Fruit fly (Drosophila melanogaster) whole organism, embryonic: ENCODE data around the gene Acn.

Experiments
- Atf3 ChIP-seq: fragments of 200-800 bp; sonication (Bioruptor generic); optimal IDR thresholded peaks from 3 replicates; lab custom pipeline; 2016; ENCODE audit warnings: missing biosample characterization, missing genetic modification characterization
- BEAF-32 ChIP-seq: fragments of 200-800 bp; sonication (Bioruptor generic); optimal IDR thresholded peaks from 3 replicates; lab custom pipeline; 2017; ENCODE audit warnings: missing biosample characterization, missing genetic modification characterization, mild to moderate bottlenecking, moderate library complexity, missing genetic modification reagents
- Bgb ChIP-seq: fragments of 200-800 bp; sonication (Bioruptor generic); IDR thresholded peaks from 2 replicates; pipeline ENCODE4 v1.3.6; 2022; ENCODE audit warnings: missing biosample characterization, missing genetic modification characterization; ENCODE audit not compliant: partially characterized antibody
- CG10267 ChIP-seq: fragments of 200-800 bp; sonication (Bioruptor generic); optimal IDR thresholded peaks from 2 replicates; lab custom pipeline; 2018; ENCODE audit warnings: missing biosample characterization, mild to moderate bottlenecking, missing genetic modification characterization, moderate library complexity
- CG13624 ChIP-seq: fragments of 200-800 bp; sonication (Bioruptor generic); optimal IDR thresholded peaks from 2 replicates; lab custom pipeline; 2016; ENCODE audit warnings: missing biosample characterization, missing genetic modification characterization
- CG13894 ChIP-seq: fragments of 200-800 bp; sonication (Bioruptor generic); optimal IDR thresholded peaks from 3 replicates; lab custom pipeline; 2018; ENCODE audit warnings: missing biosample characterization, mild to moderate bottlenecking, missing genetic modification characterization, moderate library complexity
- CG14710 ChIP-seq: fragments of 200-800 bp; sonication (Bioruptor generic); optimal IDR thresholded peaks from 3 replicates; lab custom pipeline; 2019; ENCODE audit warnings: missing biosample characterization, mild to moderate bottlenecking, missing genetic modification characterization, moderate library complexity
- CG16779 ChIP-seq: fragments of 200-800 bp; sonication (Bioruptor generic); IDR thresholded peaks from 2 replicates; pipeline ENCODE4 v1.3.6; 2022; ENCODE audit warnings: missing biosample characterization, missing genetic modification characterization
- CG16813 ChIP-seq: fragments of 200-800 bp; sonication (Bioruptor generic); IDR thresholded peaks from 3 replicates; pipeline ENCODE4 v1.3.6; 2022; ENCODE audit warnings: missing biosample characterization, missing genetic modification characterization; ENCODE audit not compliant: partially characterized antibody
- CG16815 ChIP-seq: fragments of 200-800 bp; sonication (Bioruptor generic); optimal IDR thresholded peaks from 3 replicates; lab custom pipeline; 2017; ENCODE audit warnings: missing biosample characterization, mild to moderate bottlenecking, missing genetic modification characterization
- CG17829 ChIP-seq: fragments of 200-800 bp; optimal IDR thresholded peaks from 2 replicates; lab custom pipeline; 2019; ENCODE audit warnings: missing biosample characterization, mild to moderate bottlenecking, missing genetic modification characterization, moderate library complexity
- CG18599 ChIP-seq: fragments of 200-800 bp; sonication (Bioruptor generic); optimal IDR thresholded peaks from 3 replicates; lab custom pipeline; 2017; ENCODE audit warnings: missing biosample characterization, missing genetic modification characterization, mild to moderate bottlenecking, moderate library complexity, missing genetic modification reagents
- CG34224 ChIP-seq: fragments of 200-800 bp; sonication (Bioruptor generic); IDR thresholded peaks from 3 replicates; pipeline ENCODE4 v1.3.6; 2022; ENCODE audit warnings: missing biosample characterization, missing genetic modification characterization; ENCODE audit not compliant: partially characterized antibody
- CG34422 ChIP-seq: fragments of 200-800 bp; sonication (Bioruptor generic); IDR thresholded peaks from 3 replicates; pipeline ENCODE4 v1.3.6; 2022; ENCODE audit warnings: missing biosample characterization, missing genetic modification characterization
- CG3838 ChIP-seq: fragments of 200-800 bp; sonication (Bioruptor generic); optimal IDR thresholded peaks from 3 replicates; lab custom pipeline; 2016; ENCODE audit warnings: missing biosample characterization, missing genetic modification characterization
- CG42726 ChIP-seq: fragments of 200-800 bp; sonication (Bioruptor generic); IDR thresholded peaks from 2 replicates; pipeline ENCODE4 v1.3.6; 2022; ENCODE audit warnings: missing biosample characterization, missing genetic modification characterization; ENCODE audit not compliant: partially characterized antibody
- CG4617 ChIP-seq: fragments of 200-800 bp; sonication (Bioruptor generic); optimal IDR thresholded peaks from 3 replicates; lab custom pipeline; 2016; ENCODE audit warnings: missing biosample characterization, missing genetic modification characterization, borderline replicate concordance
- CG4707 ChIP-seq: fragments of 200-800 bp; sonication (Bioruptor generic); optimal IDR thresholded peaks from 2 replicates; lab custom pipeline; 2018; ENCODE audit warnings: missing biosample characterization, mild to moderate bottlenecking, missing genetic modification characterization, moderate library complexity
- CG9215 ChIP-seq: fragments of 200-800 bp; sonication (Bioruptor generic); IDR thresholded peaks from 2 replicates; pipeline ENCODE4 v1.3.6; 2022; ENCODE audit warnings: missing biosample characterization, missing genetic modification characterization
- Gug ChIP-seq: fragments of 200-800 bp; sonication (Bioruptor generic); IDR thresholded peaks from 4 replicates; pipeline ENCODE4 v1.3.6; 2022; ENCODE audit warnings: missing biosample characterization, missing genetic modification characterization
- H2.0 ChIP-seq: fragments of 200-800 bp; sonication (Bioruptor generic); IDR thresholded peaks from 2 replicates; pipeline ENCODE4 v1.3.6; 2022; ENCODE audit warnings: missing biosample characterization, missing genetic modification characterization
- Hr3 ChIP-seq: fragments of 200-800 bp; sonication (Bioruptor generic); optimal IDR thresholded peaks from 3 replicates; lab custom pipeline; 2016; ENCODE audit warnings: missing biosample characterization, missing genetic modification characterization
- MESR4 ChIP-seq: fragments of 200-800 bp; sonication (Bioruptor generic); optimal IDR thresholded peaks from 2 replicates; lab custom pipeline; 2018; ENCODE audit warnings: missing biosample characterization, mild to moderate bottlenecking, missing genetic modification characterization, moderate library complexity
- Nf-YA ChIP-seq: fragments of 200-800 bp; sonication (Bioruptor generic); IDR thresholded peaks from 2 replicates; pipeline ENCODE4 v1.3.6; 2022; ENCODE audit warnings: missing biosample characterization, missing genetic modification characterization
- Oli ChIP-seq: fragments of 200-800 bp; sonication (Bioruptor generic); optimal IDR thresholded peaks from 2 replicates; lab custom pipeline; 2018; ENCODE audit warnings: missing biosample characterization, mild to moderate bottlenecking, missing genetic modification characterization, moderate library complexity
- Opbp ChIP-seq: fragments of 200-800 bp; sonication (Bioruptor generic); IDR thresholded peaks from 3 replicates; pipeline ENCODE4 v1.3.6; 2022; ENCODE audit warnings: missing biosample characterization, missing genetic modification characterization; ENCODE audit not compliant: partially characterized antibody
- Sry-δ ChIP-seq: fragments of 200-800 bp; sonication (Bioruptor generic); optimal IDR thresholded peaks from 2 replicates; lab custom pipeline; 2016; ENCODE audit warnings: missing biosample characterization, missing genetic modification characterization
- amos ChIP-seq: fragments of 200-800 bp; sonication (Bioruptor generic); IDR thresholded peaks from 2 replicates; pipeline ENCODE4 v1.3.6; 2022; ENCODE audit warnings: missing biosample characterization, missing genetic modification characterization; ENCODE audit not compliant: partially characterized antibody
- btn ChIP-seq: fragments of 200-800 bp; sonication (Bioruptor generic); optimal IDR thresholded peaks from 2 replicates; lab custom pipeline; 2016; ENCODE audit warnings: missing biosample characterization, missing genetic modification characterization
- chm ChIP-seq: fragments of 200-800 bp; sonication (Bioruptor generic); IDR thresholded peaks from 2 replicates; pipeline ENCODE4 v1.3.6; 2022; ENCODE audit warnings: missing biosample characterization, missing genetic modification characterization
- crol ChIP-seq: fragments of 200-800 bp; sonication (Bioruptor generic); IDR thresholded peaks from 2 replicates; pipeline ENCODE4 v1.3.6; 2022; ENCODE audit warnings: missing biosample characterization, missing genetic modification characterization
- cwo ChIP-seq: fragments of 200-800 bp; sonication (Bioruptor generic); optimal IDR thresholded peaks from 3 replicates; lab custom pipeline; 2017; ENCODE audit warnings: missing biosample characterization, missing genetic modification characterization, mild to moderate bottlenecking, moderate library complexity, missing genetic modification reagents
- danr ChIP-seq: fragments of 200-800 bp; sonication (Bioruptor generic); IDR thresholded peaks from 2 replicates; pipeline ENCODE4 v1.3.6; 2022; ENCODE audit warnings: missing biosample characterization, missing genetic modification characterization
- dmrt11E ChIP-seq: fragments of 200-800 bp; sonication (Bioruptor generic); optimal IDR thresholded peaks from 3 replicates; lab custom pipeline; 2018; ENCODE audit warnings: missing biosample characterization, mild to moderate bottlenecking, missing genetic modification characterization, moderate library complexity
- en ChIP-seq: fragments of 200-800 bp; sonication (Bioruptor generic); optimal IDR thresholded peaks from 2 replicates; lab custom pipeline; 2016; ENCODE audit warnings: missing biosample characterization, missing genetic modification characterization
- fd102C ChIP-seq: fragments of 200-800 bp; sonication (Bioruptor generic); optimal IDR thresholded peaks from 2 replicates; lab custom pipeline; 2018; ENCODE audit warnings: missing biosample characterization, mild to moderate bottlenecking, missing genetic modification characterization, moderate library complexity
- gsb-n ChIP-seq: fragments of 200-800 bp; sonication (Bioruptor generic); optimal IDR thresholded peaks from 3 replicates; lab custom pipeline; 2018; ENCODE audit warnings: missing biosample characterization, mild to moderate bottlenecking, missing genetic modification characterization
- ham ChIP-seq: fragments of 200-800 bp; sonication (Bioruptor generic); IDR thresholded peaks from 2 replicates; pipeline ENCODE4 v1.3.6; 2022; ENCODE audit warnings: missing biosample characterization, missing genetic modification characterization
- hb ChIP-seq: fragments of 200-800 bp; sonication (Bioruptor generic); IDR thresholded peaks from 3 replicates; pipeline ENCODE4 v1.3.6; 2022; ENCODE audit warnings: missing biosample characterization, missing genetic modification characterization; ENCODE audit not compliant: partially characterized antibody
- hbn ChIP-seq: fragments of 200-800 bp; sonication (Bioruptor generic); IDR thresholded peaks from 2 replicates; pipeline ENCODE4 v1.3.6; 2022; ENCODE audit warnings: missing biosample characterization, missing genetic modification characterization; ENCODE audit not compliant: partially characterized antibody
- inv ChIP-seq: fragments of 200-800 bp; sonication (Bioruptor generic); IDR thresholded peaks from 2 replicates; pipeline ENCODE4 v1.3.6; 2022; ENCODE audit warnings: missing biosample characterization, missing genetic modification characterization; ENCODE audit not compliant: partially characterized antibody
- ranshi ChIP-seq: fragments of 200-800 bp; sonication (Bioruptor generic); IDR thresholded peaks from 2 replicates; pipeline ENCODE4 v1.3.6; 2022; ENCODE audit warnings: missing biosample characterization, missing genetic modification characterization
- row ChIP-seq: fragments of 200-800 bp; sonication (Bioruptor generic); IDR thresholded peaks from 3 replicates; pipeline ENCODE4 v1.3.6; 2022; ENCODE audit warnings: missing biosample characterization, missing genetic modification characterization
- run ChIP-seq: fragments of 200-800 bp; sonication (Bioruptor generic); optimal IDR thresholded peaks from 3 replicates; lab custom pipeline; 2018; ENCODE audit warnings: missing biosample characterization, mild to moderate bottlenecking, missing genetic modification characterization
- sna ChIP-seq: fragments of 200-800 bp; sonication (Bioruptor generic); IDR thresholded peaks from 2 replicates; pipeline ENCODE4 v1.3.6; 2022; ENCODE audit warnings: missing biosample characterization, missing genetic modification characterization; ENCODE audit not compliant: partially characterized antibody
- sqz ChIP-seq: fragments of 200-800 bp; sonication (Bioruptor generic); optimal IDR thresholded peaks from 3 replicates; lab custom pipeline; 2018; ENCODE audit warnings: missing biosample characterization, mild to moderate bottlenecking, missing genetic modification characterization
- trem ChIP-seq: fragments of 200-800 bp; optimal IDR thresholded peaks from 3 replicates; lab custom pipeline; 2019; ENCODE audit warnings: missing biosample characterization, mild to moderate bottlenecking, missing genetic modification characterization, moderate library complexity
- unc-4 ChIP-seq: fragments of 200-800 bp; sonication (Bioruptor generic); IDR thresholded peaks from 2 replicates; pipeline ENCODE4 v1.3.6; 2022; ENCODE audit warnings: missing biosample characterization, missing genetic modification characterization; ENCODE audit not compliant: partially characterized antibody
- vnd ChIP-seq: fragments of 200-800 bp; sonication (Bioruptor generic); IDR thresholded peaks from 3 replicates; pipeline ENCODE4 v1.3.6; 2022; ENCODE audit warnings: missing biosample characterization, missing genetic modification characterization; ENCODE audit not compliant: partially characterized antibody

Acn gene

DNA sequence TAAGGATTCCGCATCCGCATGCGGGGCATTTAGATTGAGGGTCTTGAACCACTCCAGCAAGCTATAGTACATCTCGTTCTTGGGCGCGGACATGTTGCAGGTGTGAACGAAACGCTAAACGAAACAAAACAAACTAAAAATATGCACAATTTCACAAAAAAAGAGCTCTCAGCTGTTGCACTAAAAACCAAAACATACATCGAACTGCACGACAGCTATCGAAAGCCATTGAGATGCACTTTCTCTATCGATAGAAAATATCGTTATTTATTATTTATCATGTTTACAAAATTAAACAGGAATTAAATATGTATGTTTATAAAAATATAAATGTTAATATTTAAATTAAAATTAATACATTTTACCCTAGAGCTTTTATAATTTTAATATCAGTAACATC is 11.9 kb upstream of the Acn start, which contains the start of gene hook (continued):
- no peak for TF ChIP-seq CG16779 (GFP tag; lab: Robert Waterston, UW)
- no peak for TF ChIP-seq H2.0 (GFP tag; lab: Robert Waterston, UW)
- peak; percentile 73; the same call in 2 of the 3 replicates for TF ChIP-seq Opbp
- no peak for TF ChIP-seq ham (GFP tag; lab: Robert Waterston, UW)
- TF ChIP-seq CG34224 (GFP tag; lab: Robert Waterston, UW) = peak; percentile 70
- TF ChIP-seq CG17829 (tag; lab: Kevin White, UChicago) = no peak
- no peak for TF ChIP-seq CG4707
- no peak for TF ChIP-seq Oli (tag; lab: Kevin White, UChicago)
- TF ChIP-seq MESR4 = peak; percentile 45
- TF ChIP-seq Atf3 = no peak
- TF ChIP-seq ranshi (GFP tag; lab: Robert Waterston, UW) = no peak
- TF ChIP-seq Nf-YA (GFP tag; lab: Robert Waterston, UW) = no peak
- no peak for TF ChIP-seq Hr3 (GFP tag; lab: Kevin White, UChicago)
- no peak for TF ChIP-seq crol (GFP tag; lab: Robert Waterston, UW)
- TF ChIP-seq gsb-n = no peak
- peak; percentile 67 for TF ChIP-seq inv
- TF ChIP-seq chm (GFP tag; lab: Robert Waterston, UW) = no peak
- TF ChIP-seq CG3838 (GFP tag; lab: Kevin White, UChicago) = no peak
- TF ChIP-seq Gug (GFP tag; lab: Robert Waterston, UW) = no peak
- TF ChIP-seq vnd (GFP tag; lab: Robert Waterston, UW) = peak; percentile 64
- no peak for TF ChIP-seq run (tag; lab: Kevin White, UChicago)
- peak; percentile 22 for TF ChIP-seq CG4617
- peak; percentile 15 for TF ChIP-seq CG14710
- TF ChIP-seq sqz (GFP tag; lab: Kevin White, UChicago) = no peak
- no peak for TF ChIP-seq en (GFP tag; lab: Kevin White, UChicago)
- TF ChIP-seq hbn (GFP tag; lab: Robert Waterston, UW) = peak; percentile 75
- peak; percentile 61 for TF ChIP-seq Sry-δ
- no peak for TF ChIP-seq fd102C (GFP tag; lab: Kevin White, UChicago)
- TF ChIP-seq CG16815 = no peak
- TF ChIP-seq danr (GFP tag; lab: Robert Waterston, UW) = no peak
- TF ChIP-seq cwo (GFP tag; lab: Kevin White, UChicago) = no peak
- TF ChIP-seq CG10267 = peak; percentile 22
- TF ChIP-seq CG34422 (GFP tag; lab: Robert Waterston, UW) = no peak
- peak; percentile 49; the same call in 2 of the 3 replicates for TF ChIP-seq row (GFP tag; lab: Robert Waterston, UW)
- TF ChIP-seq trem (tag; lab: Kevin White, UChicago) = peak; percentile 52
- peak; percentile 75 for TF ChIP-seq amos
- TF ChIP-seq CG13894 (tag; lab: Kevin White, UChicago) = no peak
- TF ChIP-seq unc-4 (GFP tag; lab: Robert Waterston, UW) = peak; percentile 72
- no peak for TF ChIP-seq btn (GFP tag; lab: Kevin White, UChicago)
- peak; percentile 82 for TF ChIP-seq sna (GFP tag; lab: Robert Waterston, UW)
- no peak for TF ChIP-seq CG13624
- TF ChIP-seq CG18599 (GFP tag; lab: Kevin White, UChicago) = no peak
- TF ChIP-seq Bgb (GFP tag; lab: Robert Waterston, UW) = peak; percentile 76
- no peak for TF ChIP-seq CG9215
- peak; percentile 55; the same call in 1 of the 2 replicates for TF ChIP-seq CG42726 (GFP tag; lab: Robert Waterston, UW)
- peak; percentile 68 for TF ChIP-seq BEAF-32 (GFP tag; lab: Kevin White, UChicago)
- peak; percentile 67; the same call in 2 of the 3 replicates for TF ChIP-seq hb
- TF ChIP-seq CG16813 (GFP tag; lab: Robert Waterston, UW) = peak; percentile 69
- TF ChIP-seq dmrt11E = no peak
